Fruit fly (Drosophila melanogaster) whole organism: ENCODE results near the gene CG15923.

Source experiments
- CG8478 ChIP-seq: fragments of >200 bp; optimal IDR thresholded peaks from 2 replicates; lab custom pipeline; 2018; ENCODE audit warnings: inconsistent platforms
- Dll ChIP-seq: fragments of >200 bp; optimal IDR thresholded peaks from 2 replicates; lab custom pipeline; 2017
- pan ChIP-seq: fragments of >200 bp; optimal IDR thresholded peaks from 2 replicates; lab custom pipeline; 2017
- psq ChIP-seq: fragments of >200 bp; optimal IDR thresholded peaks from 2 replicates; lab custom pipeline; 2017
- usp ChIP-seq: fragments of >200 bp; optimal IDR thresholded peaks from 2 replicates; lab custom pipeline; 2017; ENCODE audit warnings: missing biosample characterization, missing genetic modification characterization, mixed read lengths

DNA sequence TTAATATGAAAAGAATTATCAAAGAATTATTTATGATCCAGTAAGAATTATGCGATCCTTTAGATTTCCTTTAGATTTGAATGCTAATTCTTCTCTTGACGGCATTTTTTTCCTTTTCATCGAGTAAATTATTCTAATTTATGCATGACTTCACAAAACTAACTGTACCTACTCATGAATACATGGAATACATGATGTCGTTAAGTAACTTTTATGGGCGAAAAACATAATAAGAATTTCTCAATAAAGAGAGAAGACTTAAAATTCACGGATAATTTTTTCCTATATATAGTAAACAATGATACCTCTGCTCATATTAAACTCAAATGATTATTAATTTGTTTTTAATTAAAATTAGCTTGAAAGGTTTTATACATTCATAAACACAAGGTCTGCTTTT is 20.8 kb downstream of the CG15923 start:
- TF ChIP-seq usp = no peak
- no peak for TF ChIP-seq psq (lab: Kevin White, UChicago)
- no peak for TF ChIP-seq pan (lab: Kevin White, UChicago)
- TF ChIP-seq CG8478 (lab: Kevin White, UChicago) = no peak
- TF ChIP-seq Dll = no peak
